Fruit fly (Drosophila melanogaster) whole organism, wandering third instar larva: Measurements from ENCODE around the gene CG44001.
A peak's percentile ranks its signal among the peaks of the same experiment; 100 is the strongest.

Experiments used
- Abd-B ChIP-seq: fragments of >200 bp; optimal IDR thresholded peaks from 2 replicates; lab custom pipeline; 2017; ENCODE audit warnings: missing biosample characterization, missing genetic modification characterization
- CG32264 ChIP-seq: fragments of 200-800 bp; sonication (Bioruptor generic); optimal IDR thresholded peaks from 2 replicates; lab custom pipeline; 2016; ENCODE audit warnings: missing biosample characterization, missing genetic modification characterization
- CG9705 ChIP-seq: fragments of 200-800 bp; sonication (Bioruptor generic); optimal IDR thresholded peaks from 2 replicates; lab custom pipeline; 2018; ENCODE audit warnings: missing biosample characterization, mild to moderate bottlenecking, missing genetic modification characterization
- CrebA ChIP-seq: fragments of 200-800 bp; sonication (Bioruptor generic); optimal IDR thresholded peaks from 2 replicates; lab custom pipeline; 2016; ENCODE audit warnings: missing biosample characterization, mild to moderate bottlenecking, missing genetic modification characterization, borderline replicate concordance
- Dfd ChIP-seq: fragments of >200 bp; optimal IDR thresholded peaks from 2 replicates; lab custom pipeline; 2017; ENCODE audit warnings: missing biosample characterization, missing genetic modification characterization
- Dif ChIP-seq: fragments of 200-275, 200-300 bp; sonication (Bioruptor generic); optimal IDR thresholded peaks from 2 replicates; lab custom pipeline; 2018; ENCODE audit warnings: missing biosample characterization, missing genetic modification characterization; ENCODE audit not compliant: partially characterized antibody
- GATAd ChIP-seq: sonication (Bioruptor generic); optimal IDR thresholded peaks from 2 replicates; lab custom pipeline; 2016; ENCODE audit warnings: missing biosample characterization, missing genetic modification characterization
- HLH106 ChIP-seq: fragments of 200-800 bp; optimal IDR thresholded peaks from 3 replicates; lab custom pipeline; 2019; ENCODE audit warnings: missing biosample characterization, mild to moderate bottlenecking, missing genetic modification characterization, moderate library complexity
- Hnf4 ChIP-seq: fragments of 200-800 bp; sonication (Bioruptor generic); optimal IDR thresholded peaks from 2 replicates; lab custom pipeline; 2016; ENCODE audit warnings: missing biosample characterization, mild to moderate bottlenecking, missing genetic modification characterization
- Hr78 ChIP-seq: fragments of >200 bp; optimal IDR thresholded peaks from 2 replicates; lab custom pipeline; 2017; ENCODE audit warnings: missing biosample characterization, missing genetic modification characterization
- Hr83 ChIP-seq: fragments of 200-300 bp; sonication (Bioruptor generic); optimal IDR thresholded peaks from 2 replicates; lab custom pipeline; 2016; ENCODE audit warnings: missing biosample characterization, mild to moderate bottlenecking, missing genetic modification characterization, moderate library complexity; ENCODE audit not compliant: poor library complexity, severe bottlenecking
- Jra ChIP-seq: sonication (Bioruptor generic); optimal IDR thresholded peaks from 2 replicates; lab custom pipeline; 2016; ENCODE audit warnings: missing biosample characterization, missing genetic modification characterization
- Myc ChIP-seq: fragments of >200 bp; optimal IDR thresholded peaks from 2 replicates; lab custom pipeline; 2017
- OdsH ChIP-seq: fragments of 200-800 bp; sonication (Bioruptor generic); optimal IDR thresholded peaks from 2 replicates; lab custom pipeline; 2016; ENCODE audit warnings: missing biosample characterization, mild to moderate bottlenecking, missing genetic modification characterization
- Rel ChIP-seq, 2 experiments: fragments of 200-800 bp; sonication (Bioruptor generic) in 1 of 2; optimal IDR thresholded peaks; 2 replicates in 1 of 2; 3 replicates in 1 of 2; lab custom pipeline; 2016 to 2019; ENCODE audit warnings: mild to moderate bottlenecking in 2 of 2, missing biosample characterization in 2 of 2, missing genetic modification characterization in 2 of 2, moderate library complexity in 1 of 2
- Sp1 ChIP-seq: fragments of 200-800 bp; sonication (Bioruptor generic); optimal IDR thresholded peaks from 3 replicates; lab custom pipeline; 2019; ENCODE audit warnings: missing biosample characterization, mild to moderate bottlenecking, missing genetic modification characterization, moderate library complexity
- Vsx2 ChIP-seq: fragments of 200-300, 225-300 bp; sonication (Bioruptor generic); optimal IDR thresholded peaks from 2 replicates; lab custom pipeline; 2018; ENCODE audit warnings: missing biosample characterization, missing genetic modification characterization; ENCODE audit not compliant: partially characterized antibody
- br ChIP-seq: fragments of 200-800 bp; sonication (Bioruptor generic); optimal IDR thresholded peaks from 2 replicates; lab custom pipeline; 2016; ENCODE audit warnings: missing biosample characterization, missing genetic modification characterization
- brk ChIP-seq: fragments of 200-800 bp; sonication (Bioruptor generic); optimal IDR thresholded peaks from 2 replicates; lab custom pipeline; 2016; ENCODE audit warnings: missing biosample characterization, mild to moderate bottlenecking, missing genetic modification characterization
- dl ChIP-seq, 2 experiments: fragments of 175-275, 200-275 bp in 1 of 2; fragments of 200-275 bp in 1 of 2; sonication (Bioruptor generic); optimal IDR thresholded peaks; lab custom pipeline; 2018; ENCODE audit warnings: mild to moderate bottlenecking in 2 of 2, missing biosample characterization in 2 of 2, missing genetic modification characterization in 2 of 2, moderate library complexity in 2 of 2; ENCODE audit not compliant: partially characterized antibody in 2 of 2, insufficient read depth in 1 of 2
- dmrt93B ChIP-seq: fragments of 200-800 bp; sonication (Bioruptor generic); optimal IDR thresholded peaks from 2 replicates; lab custom pipeline; 2018; ENCODE audit warnings: missing biosample characterization, mild to moderate bottlenecking, missing genetic modification characterization
- dsf ChIP-seq: sonication (Bioruptor generic); optimal IDR thresholded peaks from 2 replicates; lab custom pipeline; 2016; ENCODE audit warnings: missing biosample characterization, missing genetic modification characterization, borderline replicate concordance
- foxo ChIP-seq, 2 experiments: fragments of 200-800 bp; sonication (Bioruptor generic); optimal IDR thresholded peaks; 2 replicates in 1 of 2; 3 replicates in 1 of 2; lab custom pipeline; 2016 to 2017; ENCODE audit warnings: missing biosample characterization in 2 of 2, missing genetic modification characterization in 2 of 2
- fru ChIP-seq: fragments of 200-800 bp; sonication (Bioruptor generic); optimal IDR thresholded peaks from 3 replicates; lab custom pipeline; 2016; ENCODE audit warnings: missing biosample characterization, mild to moderate bottlenecking, missing genetic modification characterization
- h ChIP-seq: fragments of 200-800 bp; sonication (Bioruptor generic); optimal IDR thresholded peaks from 3 replicates; lab custom pipeline; 2016; ENCODE audit warnings: missing biosample characterization, mild to moderate bottlenecking, missing genetic modification characterization
- jim ChIP-seq: fragments of 175-275, 200-325 bp; sonication (Bioruptor generic); optimal IDR thresholded peaks from 2 replicates; lab custom pipeline; 2016; ENCODE audit warnings: missing biosample characterization, mild to moderate bottlenecking, missing genetic modification characterization
- lola ChIP-seq: fragments of >200 bp; optimal IDR thresholded peaks from 2 replicates; lab custom pipeline; 2017; ENCODE audit warnings: missing biosample characterization, missing genetic modification characterization
- pan ChIP-seq: fragments of >200 bp; optimal IDR thresholded peaks from 2 replicates; lab custom pipeline; 2017
- psq ChIP-seq: fragments of 200-800 bp; sonication (Bioruptor generic); optimal IDR thresholded peaks from 3 replicates; lab custom pipeline; 2017; ENCODE audit warnings: missing biosample characterization, mild to moderate bottlenecking, missing genetic modification characterization, moderate library complexity
- rgr ChIP-seq: fragments of 200-800 bp; sonication (Bioruptor generic); optimal IDR thresholded peaks from 3 replicates; lab custom pipeline; 2016; ENCODE audit warnings: missing biosample characterization, mild to moderate bottlenecking, missing genetic modification characterization
- tai ChIP-seq: sonication (Bioruptor generic); optimal IDR thresholded peaks from 2 replicates; lab custom pipeline; 2016; ENCODE audit warnings: missing biosample characterization, missing genetic modification characterization
- usp ChIP-seq: fragments of >200 bp; optimal IDR thresholded peaks from 2 replicates; lab custom pipeline; 2017; ENCODE audit warnings: missing biosample characterization, missing genetic modification characterization
- woc ChIP-seq: sonication (Bioruptor generic); optimal IDR thresholded peaks from 2 replicates; lab custom pipeline; 2016; ENCODE audit warnings: missing biosample characterization, mild to moderate bottlenecking, missing genetic modification characterization

The CG44001 gene

DNA sequence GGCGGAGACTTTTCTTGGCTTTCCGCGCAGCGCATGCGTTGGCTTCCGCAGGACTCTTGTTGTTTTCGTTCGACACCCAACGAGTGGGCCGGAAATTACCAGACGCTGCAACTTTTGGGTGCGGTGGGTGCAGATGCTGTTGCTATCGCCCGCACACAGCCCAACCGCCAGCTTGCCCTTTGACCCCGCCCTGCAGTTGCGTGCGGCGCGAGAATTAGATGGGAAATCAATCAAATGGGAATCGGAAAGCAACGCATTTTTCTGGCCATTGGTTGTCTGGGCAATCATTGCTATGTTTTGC, 37.7 kb upstream of the CG44001 start:
- TF ChIP-seq brk (GFP tag; lab: Kevin White, UChicago) (no peak), Dif (GFP tag; lab: Kevin White, UChicago) (peak; percentile 21)
- TF ChIP-seq, all 38 proteins: peak for 1

DNA sequence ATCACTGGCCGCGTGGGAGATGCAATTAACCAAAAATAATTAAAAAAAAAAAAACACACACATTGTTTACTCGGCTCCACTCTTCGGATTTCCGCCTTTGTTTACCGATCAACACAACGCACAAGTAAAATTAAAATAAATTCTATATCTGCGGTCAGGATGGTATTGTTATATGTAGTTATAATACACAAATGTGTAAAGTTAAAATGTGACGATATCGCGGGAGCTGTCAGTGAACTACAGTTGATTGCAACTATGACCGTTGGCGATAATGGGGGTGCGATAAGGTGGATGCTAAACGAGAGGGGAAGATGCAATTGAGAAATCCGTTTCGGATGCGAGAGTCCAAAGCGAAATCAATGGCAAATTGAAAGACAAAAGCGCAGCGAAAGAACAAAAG, 36.7 kb upstream of the CG44001 start:
- no peak for TF ChIP-seq HLH106
- no peak for TF ChIP-seq Dif (GFP tag; lab: Kevin White, UChicago)
- no peak for TF ChIP-seq h (GFP tag; lab: Kevin White, UChicago)
- no peak for TF ChIP-seq rgr (GFP tag; lab: Kevin White, UChicago)

DNA sequence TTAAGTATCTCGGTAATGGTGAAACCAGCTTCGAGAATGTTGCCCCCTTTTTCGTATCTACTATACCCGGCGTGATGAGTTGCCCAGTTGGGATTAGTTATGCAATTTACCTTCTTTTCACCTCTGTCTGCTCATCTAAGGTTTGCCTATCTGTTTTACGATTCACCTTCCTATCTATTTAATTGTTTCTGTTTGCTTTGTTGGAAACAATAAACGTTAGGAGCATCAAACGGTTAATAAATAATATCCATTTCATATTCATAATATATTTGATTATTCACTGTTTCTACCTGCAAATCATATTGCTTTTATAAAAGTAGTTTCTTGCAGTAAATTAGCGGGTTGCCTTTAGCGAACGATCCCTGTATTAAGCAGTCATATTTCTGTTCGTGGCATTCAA, 35.8 kb upstream of the CG44001 start:
- TF ChIP-seq br (GFP tag; lab: Kevin White, UChicago) (peak; percentile 17), rgr (GFP tag; lab: Kevin White, UChicago) (peak; percentile 9), psq (GFP tag; lab: Kevin White, UChicago) (no peak), foxo (GFP tag; optimal IDR thresholded peaks at IDR 0.05; lab: Kevin White, UChicago) (peak in 1 of 2 experiments; percentile 6), Rel (GFP tag; optimal IDR thresholded peaks at IDR 0.05; lab: Kevin White, UChicago) (no peak), Rel (tag; optimal IDR thresholded peaks at IDR 0.05; lab: Kevin White, UChicago) (peak; percentile 15), OdsH (peak; percentile 16), Vsx2 (GFP tag; lab: Kevin White, UChicago) (no peak)

DNA sequence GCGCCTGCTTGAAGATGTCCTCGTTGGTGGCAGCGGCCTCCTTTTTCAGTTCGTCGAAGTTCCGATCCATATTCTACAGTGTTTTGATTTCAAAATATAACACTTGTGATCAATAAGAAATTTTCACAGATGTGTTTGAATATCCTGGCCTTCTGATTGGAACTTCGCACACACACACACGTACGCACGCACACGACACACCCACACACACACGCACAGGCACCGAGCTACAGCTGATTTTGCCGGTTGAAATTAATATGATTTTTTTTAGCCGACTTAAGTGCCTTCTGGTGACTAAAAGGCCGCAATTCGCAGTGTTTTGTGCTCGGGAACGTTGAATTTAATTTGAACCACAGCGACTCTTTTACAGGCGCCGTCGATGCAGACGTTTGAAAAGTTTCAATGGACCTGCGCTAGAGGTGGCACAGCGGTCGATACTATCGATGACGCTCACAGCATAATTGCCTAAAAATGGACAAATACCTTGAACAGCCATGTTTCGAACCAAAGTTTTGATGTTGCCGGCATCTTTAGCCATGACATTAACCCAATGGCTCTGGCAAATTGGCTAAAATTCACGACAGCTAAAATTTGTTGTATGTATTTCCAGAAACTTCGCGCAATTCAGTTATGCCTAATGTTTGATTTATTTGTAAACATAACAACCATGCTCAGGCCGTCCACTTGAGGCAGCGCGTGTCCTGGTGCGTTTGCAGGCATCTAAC, 33.6 kb upstream of the CG44001 start, which contains the start of gene Rtnl1:
TSS of gene Rtnl1 (minus strand) at position 415 of the 725 bp plus-strand sequence.
- TF ChIP-seq woc (GFP tag; lab: Kevin White, UChicago) (no peak), Hr83 (GFP tag; lab: Kevin White, UChicago) (peak; percentile 78), CG32264 (no peak), br (GFP tag; lab: Kevin White, UChicago) (peak; percentile 29), h (GFP tag; lab: Kevin White, UChicago) (peak; percentile 60), Rel (GFP tag; optimal IDR thresholded peaks at IDR 0.05; lab: Kevin White, UChicago) (no peak), Rel (tag; optimal IDR thresholded peaks at IDR 0.05; lab: Kevin White, UChicago) (peak; percentile 57), foxo (GFP tag; optimal IDR thresholded peaks at IDR 0.05; lab: Kevin White, UChicago) (peak in 1 of 2 experiments; percentile 27), dl (GFP tag; optimal IDR thresholded peaks at IDR 0.05; lab: Kevin White, UChicago; ENCODE audit: insufficient read depth in 1 of 2, partially characterized antibody in 2 of 2) (no peak), psq (GFP tag; lab: Kevin White, UChicago) (no peak), CG9705 (GFP tag; lab: Kevin White, UChicago) (peak; percentile 12), Vsx2 (GFP tag; lab: Kevin White, UChicago) (no peak), Sp1 (GFP tag; lab: Kevin White, UChicago) (peak; percentile 54), lola (GFP tag; lab: Kevin White, UChicago) (no peak), Hr78 (GFP tag; lab: Kevin White, UChicago) (no peak), Jra (GFP tag; lab: Kevin White, UChicago) (peak; percentile 65), Abd-B (GFP tag; lab: Kevin White, UChicago) (no peak), rgr (GFP tag; lab: Kevin White, UChicago) (peak; percentile 69), Dif (GFP tag; lab: Kevin White, UChicago) (peak; percentile 57), Myc (lab: Kevin White, UChicago) (peak; percentile 92), HLH106 (peak; percentile 17), jim (GFP tag; lab: Kevin White, UChicago) (no peak), CrebA (GFP tag; lab: Kevin White, UChicago) (no peak), fru (GFP tag; lab: Kevin White, UChicago) (peak; percentile 23)

DNA sequence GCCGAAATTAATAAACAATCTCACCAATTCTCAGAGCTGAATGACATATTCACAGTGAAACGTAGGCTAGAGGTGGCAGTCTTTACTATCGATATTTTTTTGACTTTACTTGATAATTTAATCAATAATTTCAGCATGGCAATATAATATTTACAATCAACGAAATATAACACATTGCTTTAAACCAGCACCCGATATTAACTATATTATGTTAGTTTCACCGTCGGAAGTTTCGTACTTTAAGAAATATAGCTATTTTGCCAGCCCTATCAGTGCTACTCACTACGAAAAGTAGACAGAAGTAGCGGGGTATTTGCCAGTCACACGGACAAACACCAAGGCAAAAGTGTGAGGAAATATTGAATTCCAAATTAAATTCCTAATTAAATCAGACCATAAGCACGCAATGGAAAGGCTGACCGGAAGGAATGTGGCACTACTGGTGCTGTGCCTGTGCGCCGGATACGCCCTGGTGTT, 32.2 kb upstream of the CG44001 start, which contains the start of the genes CG31917, Tfb5 and SelT:
TSS of gene CG31917 (minus strand) at position 51 of the 477 bp plus-strand sequence.
TSS of gene Tfb5 (minus strand) at position 51 of the 477 bp plus-strand sequence.
TSS of gene SelT (plus strand) at position 139 of the 477 bp plus-strand sequence.
- no peak for TF ChIP-seq Vsx2 (GFP tag; lab: Kevin White, UChicago)
- no peak for TF ChIP-seq Hr78 (GFP tag; lab: Kevin White, UChicago)
- TF ChIP-seq Myc (lab: Kevin White, UChicago): peak; percentile 93
- peak; percentile 67 for TF ChIP-seq HLH106
- TF ChIP-seq OdsH: peak; percentile 55
- no peak for TF ChIP-seq jim (GFP tag; lab: Kevin White, UChicago)
- TF ChIP-seq h (GFP tag; lab: Kevin White, UChicago): peak; percentile 79
- no peak for TF ChIP-seq dsf (GFP tag; lab: Kevin White, UChicago)
- no peak for TF ChIP-seq Dfd
- TF ChIP-seq CG9705 (GFP tag; lab: Kevin White, UChicago): peak; percentile 37
- no peak for TF ChIP-seq lola (GFP tag; lab: Kevin White, UChicago)
- no peak for TF ChIP-seq usp
- TF ChIP-seq dmrt93B (GFP tag; lab: Kevin White, UChicago): no peak
- no peak for TF ChIP-seq tai
- no peak for TF ChIP-seq pan
- TF ChIP-seq Rel (GFP tag; optimal IDR thresholded peaks at IDR 0.05; lab: Kevin White, UChicago): no peak
- no peak for TF ChIP-seq Rel (tag; optimal IDR thresholded peaks at IDR 0.05; lab: Kevin White, UChicago)
- TF ChIP-seq dl (GFP tag; optimal IDR thresholded peaks at IDR 0.05; lab: Kevin White, UChicago; ENCODE audit: insufficient read depth in 1 of 2, partially characterized antibody in 2 of 2): no peak
- no peak for TF ChIP-seq Jra (GFP tag; lab: Kevin White, UChicago)
- TF ChIP-seq psq (GFP tag; lab: Kevin White, UChicago): peak; percentile 45
- no peak for TF ChIP-seq Hnf4 (GFP tag; lab: Kevin White, UChicago)
- TF ChIP-seq fru (GFP tag; lab: Kevin White, UChicago): peak; percentile 52
- peak; percentile 92 for TF ChIP-seq woc (GFP tag; lab: Kevin White, UChicago)
- no peak for TF ChIP-seq CrebA (GFP tag; lab: Kevin White, UChicago)
- TF ChIP-seq GATAd (GFP tag; lab: Kevin White, UChicago): no peak
- TF ChIP-seq Sp1 (GFP tag; lab: Kevin White, UChicago): peak; percentile 55
- no peak for TF ChIP-seq Abd-B (GFP tag; lab: Kevin White, UChicago)
- TF ChIP-seq CG32264: peak; percentile 46
- TF ChIP-seq brk (GFP tag; lab: Kevin White, UChicago): no peak
